Fruit fly (Drosophila melanogaster): ENCODE measurements around the gene CG31142.

DNA sequence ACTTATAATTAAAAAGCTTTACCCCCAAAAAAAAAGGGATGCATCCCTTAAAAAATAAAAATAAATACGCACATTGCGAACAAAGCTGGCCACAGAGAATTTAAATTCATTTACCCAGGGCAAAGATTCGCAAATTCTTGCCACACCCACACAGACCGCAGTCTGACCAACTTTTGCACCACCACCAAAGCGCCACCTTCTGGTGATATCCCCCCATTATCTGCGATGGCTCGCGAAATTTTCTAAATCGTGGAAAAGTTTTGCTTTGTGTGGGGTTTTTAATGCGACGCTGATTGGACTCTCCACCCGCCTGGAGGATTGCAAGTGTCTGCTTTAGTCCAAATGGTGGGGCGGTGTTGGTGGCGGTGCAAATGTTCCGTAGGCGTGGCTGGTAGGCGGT, 29.0 kb upstream of the CG31142 start:
- TF ChIP-seq pan (optimal IDR thresholded peaks at IDR 0.05) (no peak), EcR (GFP tag; optimal IDR thresholded peaks at IDR 0.05) (no peak), usp (GFP tag; optimal IDR thresholded peaks at IDR 0.05) (no peak)
